Worm (Caenorhabditis elegans): ENCODE measurements around the gene grd-5.
A peak's percentile ranks its signal among the peaks of the same experiment; 100 is the strongest.

grd-5 gene

ce11 chrV:8599957-8600356 is 18.9 kb upstream of the grd-5 start:
- TF ChIP-seq ceh-43 (GFP tag; optimal IDR thresholded peaks at IDR 0.05): no peak

ce11 chrV:8601420-8601819 is 17.4 kb upstream of the grd-5 start, which contains the start of gene F41E6.8:
Gene F41E6.8 (minus strand): TSS chrV:8601520.
- TF ChIP-seq hlh-1 (tag; optimal IDR thresholded peaks at IDR 0.05): no peak
- no peak for TF ChIP-seq zip-8 (tag; optimal IDR thresholded peaks at IDR 0.05)
- no peak for TF ChIP-seq nhr-12 (tag; optimal IDR thresholded peaks at IDR 0.05)
- TF ChIP-seq tbx-8 (GFP tag; optimal IDR thresholded peaks at IDR 0.05): no peak
- no peak for TF ChIP-seq mab-5 (tag; optimal IDR thresholded peaks at IDR 0.05)

ce11 chrV:8602638-8603037 is 16.2 kb upstream of the grd-5 start, which contains the start of gene F41E6.15:
Gene F41E6.15 (minus strand): TSS chrV:8602738.
- TF ChIP-seq elt-1 (tag; optimal IDR thresholded peaks at IDR 0.05; ENCODE audit: borderline replicate concordance, insufficient read depth) (no peak), nhr-76 (tag; optimal IDR thresholded peaks at IDR 0.05) (no peak), lsy-2 (tag; optimal IDR thresholded peaks at IDR 0.05) (no peak), unc-39 (tag; optimal IDR thresholded peaks at IDR 0.05) (no peak), mls-2 (tag; optimal IDR thresholded peaks at IDR 0.05) (no peak), pha-4 (tag; optimal IDR thresholded peaks at IDR 0.05) (no peak), cnd-1 (tag; optimal IDR thresholded peaks at IDR 0.05) (no peak), sem-2 (GFP tag; optimal IDR thresholded peaks at IDR 0.05) (no peak)

ce11 chrV:8603272-8603671 is 15.6 kb upstream of the grd-5 start, which contains the start of gene F41E6.5:
Gene F41E6.5 (plus strand): TSS chrV:8603480.
- TF ChIP-seq mep-1 (tag; optimal IDR thresholded peaks at IDR 0.05) (no peak), lsy-2 (tag; optimal IDR thresholded peaks at IDR 0.05) (no peak)

- TF ChIP-seq sem-2 (GFP tag; optimal IDR thresholded peaks at IDR 0.05) (no peak), unc-120 (tag; optimal IDR thresholded peaks at IDR 0.05; ENCODE audit: poor library complexity, severe bottlenecking) (peak; percentile 58), lin-13 (tag; optimal IDR thresholded peaks at IDR 0.05) (peak; percentile 50), mls-2 (tag; optimal IDR thresholded peaks at IDR 0.05) (peak; percentile 68), bed-3 (GFP tag; optimal IDR thresholded peaks at IDR 0.05) (no peak), ceh-43 (GFP tag; optimal IDR thresholded peaks at IDR 0.05) (no peak), mep-1 (tag; optimal IDR thresholded peaks at IDR 0.05) (peak; percentile 92), flh-1 (GFP tag; optimal IDR thresholded peaks at IDR 0.05) (no peak), cnd-1 (tag; optimal IDR thresholded peaks at IDR 0.05) (peak; percentile 45), zip-8 (tag; optimal IDR thresholded peaks at IDR 0.05) (peak; percentile 25), M03D4.4 (tag; optimal IDR thresholded peaks at IDR 0.05) (peak; percentile 17), unc-62 (GFP tag; optimal IDR thresholded peaks at IDR 0.05) (peak; percentile 51), nhr-76 (tag; optimal IDR thresholded peaks at IDR 0.05) (no peak), lsy-2 (tag; optimal IDR thresholded peaks at IDR 0.05) (peak; percentile 83), nhr-237 (tag; optimal IDR thresholded peaks at IDR 0.05) (peak; percentile 73), ces-1 (GFP tag; optimal IDR thresholded peaks at IDR 0.05) (peak; percentile 87), blmp-1 (tag; optimal IDR thresholded peaks at IDR 0.05) (peak; percentile 61), ceh-83 (GFP tag; optimal IDR thresholded peaks at IDR 0.05) (no peak), lin-32 (GFP tag; optimal IDR thresholded peaks at IDR 0.05) (no peak), sptf-1 (tag; optimal IDR thresholded peaks at IDR 0.05) (no peak), pha-4 (tag; optimal IDR thresholded peaks at IDR 0.05) (peak; percentile 87), elt-1 (tag; optimal IDR thresholded peaks at IDR 0.05; ENCODE audit: borderline replicate concordance, insufficient read depth) (peak; percentile 25), hlh-1 (tag; optimal IDR thresholded peaks at IDR 0.05) (peak; percentile 61), ceh-39 (tag; optimal IDR thresholded peaks at IDR 0.05) (peak; percentile 83)
Measured at ce11 chrV:8606099-8606696, 12.6 kb upstream of the grd-5 start, which contains the start of gene vps-60. Gene vps-60 (minus strand): TSS chrV:8606128.

- TF ChIP-seq M03D4.4 (tag; optimal IDR thresholded peaks at IDR 0.05) (no peak), mls-2 (tag; optimal IDR thresholded peaks at IDR 0.05) (no peak), nhr-28 (tag; optimal IDR thresholded peaks at IDR 0.05) (no peak)
Measured at ce11 chrV:8607353-8607850, 11.4 kb upstream of the grd-5 start, which contains the start of gene smk-1. Gene smk-1 (plus strand): TSS chrV:8607800.

Data from whole organism, mixed stage, embryonic.